Fruit fly (Drosophila melanogaster): ENCODE data around the gene Ubc6.

- TF ChIP-seq ovo (GFP tag; optimal IDR thresholded peaks at IDR 0.05) (no peak), Hr96 (GFP tag; optimal IDR thresholded peaks at IDR 0.05) (no peak), Mnt (GFP tag; optimal IDR thresholded peaks at IDR 0.05) (no peak), kay (GFP tag; ENCODE audit: borderline replicate concordance) (no peak), CG14711 (tag; optimal IDR thresholded peaks at IDR 0.05) (no peak), CG33017 (tag; optimal IDR thresholded peaks at IDR 0.05) (no peak), CG5204 (GFP tag; optimal IDR thresholded peaks at IDR 0.05) (no peak), CG7045 (GFP tag; optimal IDR thresholded peaks at IDR 0.05) (no peak), toe (GFP tag; optimal IDR thresholded peaks at IDR 0.05) (no peak), pad (GFP tag; optimal IDR thresholded peaks at IDR 0.05) (no peak), Crg-1 (GFP tag; optimal IDR thresholded peaks at IDR 0.05) (no peak), cic (GFP tag; optimal IDR thresholded peaks at IDR 0.05) (no peak), Clk (GFP tag; optimal IDR thresholded peaks at IDR 0.05) (no peak), CG7101 (tag; optimal IDR thresholded peaks at IDR 0.05) (no peak)
Observed at dm6 chr3R:4972961-4973595, 20.6 kb upstream of the Ubc6 start.
